Fruit fly (Drosophila melanogaster) whole organism, embryonic: ENCODE measurements around the gene yuri.

Experiments used
- ATbp ChIP-seq: fragments of 200-800 bp; sonication (Bioruptor generic); optimal IDR thresholded peaks from 2 replicates; lab custom pipeline; 2017; ENCODE audit warnings: missing biosample characterization, mild to moderate bottlenecking, missing genetic modification characterization, missing genetic modification reagents
- Adf1 ChIP-seq: fragments of 200-800 bp; sonication (Bioruptor generic); IDR thresholded peaks from 2 replicates; pipeline ENCODE4 v1.3.6; 2022; ENCODE audit warnings: missing biosample characterization, missing genetic modification characterization
- Bgb ChIP-seq: fragments of 200-800 bp; sonication (Bioruptor generic); IDR thresholded peaks from 2 replicates; pipeline ENCODE4 v1.3.6; 2022; ENCODE audit warnings: missing biosample characterization, missing genetic modification characterization; ENCODE audit not compliant: partially characterized antibody
- Bteb2 ChIP-seq: fragments of 200-800 bp; sonication (Bioruptor generic); optimal IDR thresholded peaks from 2 replicates; lab custom pipeline; 2016; ENCODE audit warnings: missing biosample characterization, missing genetic modification characterization
- CG10979 ChIP-seq: fragments of 200-800 bp; sonication (Bioruptor generic); optimal IDR thresholded peaks from 2 replicates; lab custom pipeline; 2018; ENCODE audit warnings: missing biosample characterization, mild to moderate bottlenecking, missing genetic modification characterization, moderate library complexity
- CG11696 ChIP-seq: fragments of 200-800 bp; sonication (Bioruptor generic); IDR thresholded peaks from 2 replicates; pipeline ENCODE4 v1.3.6; 2022; ENCODE audit warnings: missing biosample characterization, missing genetic modification characterization
- CG12391 ChIP-seq: fragments of 200-800 bp; sonication (Bioruptor generic); optimal IDR thresholded peaks from 3 replicates; lab custom pipeline; 2018; ENCODE audit warnings: missing biosample characterization, mild to moderate bottlenecking, missing genetic modification characterization, moderate library complexity
- CG13296 ChIP-seq: fragments of 200-800 bp; sonication (Bioruptor generic); optimal IDR thresholded peaks from 3 replicates; lab custom pipeline; 2018; ENCODE audit warnings: missing biosample characterization, mild to moderate bottlenecking, missing genetic modification characterization
- CG13775 ChIP-seq: fragments of 200-800 bp; sonication (Bioruptor generic); optimal IDR thresholded peaks from 3 replicates; lab custom pipeline; 2017; ENCODE audit warnings: missing biosample characterization, mild to moderate bottlenecking, missing genetic modification characterization
- CG15011 ChIP-seq: fragments of 200-800 bp; sonication (Bioruptor generic); optimal IDR thresholded peaks from 3 replicates; lab custom pipeline; 2018; ENCODE audit warnings: missing biosample characterization, mild to moderate bottlenecking, missing genetic modification characterization
- CG15073 ChIP-seq: fragments of 200-800 bp; sonication (Bioruptor generic); optimal IDR thresholded peaks from 2 replicates; lab custom pipeline; 2016; ENCODE audit warnings: missing biosample characterization, missing genetic modification characterization
- CG15696 ChIP-seq: fragments of 200-800 bp; sonication (Bioruptor generic); optimal IDR thresholded peaks from 2 replicates; lab custom pipeline; 2019; ENCODE audit warnings: missing biosample characterization, mild to moderate bottlenecking, missing genetic modification characterization, moderate library complexity
- CG34422 ChIP-seq: fragments of 200-800 bp; sonication (Bioruptor generic); IDR thresholded peaks from 3 replicates; pipeline ENCODE4 v1.3.6; 2022; ENCODE audit warnings: missing biosample characterization, missing genetic modification characterization
- CG6854 ChIP-seq: fragments of 200-800 bp; sonication (Bioruptor generic); optimal IDR thresholded peaks from 3 replicates; lab custom pipeline; 2017; ENCODE audit warnings: missing biosample characterization, mild to moderate bottlenecking, missing genetic modification characterization
- CG7372 ChIP-seq: fragments of 200-800 bp; sonication (Bioruptor generic); IDR thresholded peaks from 2 replicates; pipeline ENCODE4 v1.3.6; 2022; ENCODE audit warnings: missing biosample characterization, missing genetic modification characterization
- CG7987 ChIP-seq: fragments of 200-800 bp; sonication (Bioruptor generic); optimal IDR thresholded peaks from 2 replicates; lab custom pipeline; 2018; ENCODE audit warnings: missing biosample characterization, mild to moderate bottlenecking, missing genetic modification characterization, moderate library complexity
- CG9727 ChIP-seq: fragments of 200-800 bp; sonication (Bioruptor generic); optimal IDR thresholded peaks from 3 replicates; lab custom pipeline; 2017; ENCODE audit warnings: missing biosample characterization, mild to moderate bottlenecking, missing genetic modification characterization
- Ets65A ChIP-seq: fragments of 200-800 bp; sonication (Bioruptor generic); peaks from one replicate; lab custom pipeline; 2016; ENCODE audit warnings: missing biosample characterization, missing genetic modification characterization
- Ets97D ChIP-seq: fragments of 200-800 bp; sonication (Bioruptor generic); optimal IDR thresholded peaks from 3 replicates; lab custom pipeline; 2016; ENCODE audit warnings: missing biosample characterization, missing genetic modification characterization
- MTF-1 ChIP-seq: fragments of 200-800 bp; sonication (Bioruptor generic); optimal IDR thresholded peaks from 2 replicates; lab custom pipeline; 2018; ENCODE audit warnings: missing biosample characterization, mild to moderate bottlenecking, missing genetic modification characterization, borderline replicate concordance
- Max ChIP-seq: fragments of 200-800 bp; sonication (Bioruptor generic); optimal IDR thresholded peaks from 2 replicates; lab custom pipeline; 2016; ENCODE audit warnings: missing biosample characterization, mild to moderate bottlenecking, missing genetic modification characterization
- Oaz ChIP-seq: fragments of 200-800 bp; sonication (Bioruptor generic); IDR thresholded peaks from 2 replicates; pipeline ENCODE4 v1.3.6; 2022; ENCODE audit warnings: missing biosample characterization, missing genetic modification characterization
- Rfx ChIP-seq: fragments of 200-800 bp; sonication (Bioruptor generic); IDR thresholded peaks from 2 replicates; pipeline ENCODE4 v1.3.6; 2022; ENCODE audit warnings: missing biosample characterization, missing genetic modification characterization
- Ssrp ChIP-seq: fragments of 200-800 bp; sonication (Bioruptor generic); optimal IDR thresholded peaks from 2 replicates; lab custom pipeline; 2018; ENCODE audit warnings: missing biosample characterization, mild to moderate bottlenecking, missing genetic modification characterization, moderate library complexity
- bbx ChIP-seq: fragments of 200-800 bp; sonication (Bioruptor generic); IDR thresholded peaks from 2 replicates; pipeline ENCODE4 v1.3.6; 2022; ENCODE audit warnings: missing biosample characterization, missing genetic modification characterization; ENCODE audit not compliant: partially characterized antibody
- bowl ChIP-seq: fragments of 200-800 bp; sonication (Bioruptor generic); IDR thresholded peaks from 2 replicates; pipeline ENCODE4 v1.3.6; 2022; ENCODE audit warnings: missing biosample characterization, missing genetic modification characterization
- bsh ChIP-seq, 2 experiments: fragments of 200-800 bp; sonication (Bioruptor generic); optimal IDR thresholded peaks; 2 replicates each; lab custom pipeline; 2017 to 2018; ENCODE audit warnings: mild to moderate bottlenecking in 2 of 2, missing biosample characterization in 2 of 2, missing genetic modification characterization in 2 of 2, moderate library complexity in 1 of 2
- cg ChIP-seq: fragments of 200-800 bp; sonication (Bioruptor generic); optimal IDR thresholded peaks from 3 replicates; lab custom pipeline; 2019; ENCODE audit warnings: missing biosample characterization, mild to moderate bottlenecking, missing genetic modification characterization, moderate library complexity
- dmrt99B ChIP-seq: fragments of 200-800 bp; sonication (Bioruptor generic); optimal IDR thresholded peaks from 2 replicates; lab custom pipeline; 2018; ENCODE audit warnings: missing biosample characterization, mild to moderate bottlenecking, missing genetic modification characterization, moderate library complexity
- exex ChIP-seq: fragments of 200-800 bp; sonication (Bioruptor generic); optimal IDR thresholded peaks from 4 replicates; lab custom pipeline; 2018; ENCODE audit warnings: missing biosample characterization, mild to moderate bottlenecking, missing genetic modification characterization, moderate library complexity
- gcm ChIP-seq: fragments of 200-800 bp; sonication (Bioruptor generic); optimal IDR thresholded peaks from 2 replicates; lab custom pipeline; 2019; ENCODE audit warnings: missing biosample characterization, mild to moderate bottlenecking, missing genetic modification characterization, moderate library complexity
- grn ChIP-seq: fragments of 200-800 bp; sonication (Bioruptor generic); optimal IDR thresholded peaks from 3 replicates; lab custom pipeline; 2017; ENCODE audit warnings: missing biosample characterization, missing genetic modification characterization
- insv ChIP-seq, 2 experiments: fragments of 200-800 bp; sonication (Bioruptor generic); optimal IDR thresholded peaks; 3 replicates each; lab custom pipeline; 2016 to 2018; ENCODE audit warnings: missing biosample characterization in 2 of 2, missing genetic modification characterization in 2 of 2
- kah ChIP-seq: fragments of 200-800 bp; sonication (Bioruptor generic); optimal IDR thresholded peaks from 2 replicates; lab custom pipeline; 2018; ENCODE audit warnings: missing biosample characterization, mild to moderate bottlenecking, missing genetic modification characterization
- lab ChIP-seq: fragments of 200-800 bp; sonication (Bioruptor generic); optimal IDR thresholded peaks from 3 replicates; lab custom pipeline; 2017; ENCODE audit warnings: missing biosample characterization, missing genetic modification characterization, mild to moderate bottlenecking, moderate library complexity, missing genetic modification reagents
- maf-S ChIP-seq: fragments of 200-800 bp; sonication (Bioruptor generic); optimal IDR thresholded peaks from 2 replicates; lab custom pipeline; 2016; ENCODE audit warnings: missing biosample characterization, missing genetic modification characterization
- odd ChIP-seq: fragments of 200-800 bp; sonication (Bioruptor generic); optimal IDR thresholded peaks from 2 replicates; lab custom pipeline; 2017; ENCODE audit warnings: missing biosample characterization, mild to moderate bottlenecking, missing genetic modification characterization
- p53 ChIP-seq: fragments of 200-800 bp; sonication (Bioruptor generic); optimal IDR thresholded peaks from 2 replicates; lab custom pipeline; 2016; ENCODE audit warnings: missing biosample characterization, missing genetic modification characterization
- pan ChIP-seq, 4 experiments: fragments of >200 bp in 3 of 4; fragments of 200-800 bp in 1 of 4; sonication (Bioruptor generic) in 1 of 4; optimal IDR thresholded peaks in 3 of 4; IDR thresholded peaks in 1 of 4; 2 replicates each; pipeline versions ENCODE4 v1.3.6 to Lab custom; 2017 to 2022; ENCODE audit warnings: missing biosample characterization in 2 of 4, missing genetic modification characterization in 2 of 4, mixed read lengths in 1 of 4
- pho ChIP-seq: fragments of 200-800 bp; sonication (Bioruptor generic); optimal IDR thresholded peaks from 2 replicates; lab custom pipeline; 2016; ENCODE audit warnings: missing biosample characterization, missing genetic modification characterization
- sens ChIP-seq: fragments of 200-800 bp; sonication (Bioruptor generic); peaks from one replicate; lab custom pipeline; 2016; ENCODE audit warnings: missing biosample characterization, missing genetic modification characterization
- seq ChIP-seq: fragments of 200-800 bp; sonication (Bioruptor generic); IDR thresholded peaks from 2 replicates; pipeline ENCODE4 v1.3.6; 2022; ENCODE audit warnings: missing biosample characterization, missing genetic modification characterization
- sna ChIP-seq: fragments of 200-800 bp; sonication (Bioruptor generic); IDR thresholded peaks from 2 replicates; pipeline ENCODE4 v1.3.6; 2022; ENCODE audit warnings: missing biosample characterization, missing genetic modification characterization; ENCODE audit not compliant: partially characterized antibody
- sob ChIP-seq: fragments of 200-800 bp; sonication (Bioruptor generic); IDR thresholded peaks from 2 replicates; pipeline ENCODE4 v1.3.6; 2022; ENCODE audit warnings: missing biosample characterization, missing genetic modification characterization
- stc ChIP-seq: fragments of 200-800 bp; sonication (Bioruptor generic); IDR thresholded peaks from 2 replicates; pipeline ENCODE4 v1.3.6; 2022; ENCODE audit warnings: missing biosample characterization, missing genetic modification characterization
- tx ChIP-seq: fragments of 200-800 bp; sonication (Bioruptor generic); optimal IDR thresholded peaks from 2 replicates; lab custom pipeline; 2016; ENCODE audit warnings: missing biosample characterization, missing genetic modification characterization
- unc-4 ChIP-seq: fragments of 200-800 bp; sonication (Bioruptor generic); IDR thresholded peaks from 2 replicates; pipeline ENCODE4 v1.3.6; 2022; ENCODE audit warnings: missing biosample characterization, missing genetic modification characterization; ENCODE audit not compliant: partially characterized antibody
- zfh1 ChIP-seq: fragments of 200-800 bp; sonication (Bioruptor generic); IDR thresholded peaks from 3 replicates; pipeline ENCODE4 v1.3.6; 2022; ENCODE audit warnings: missing biosample characterization, missing genetic modification characterization

Gene yuri

DNA sequence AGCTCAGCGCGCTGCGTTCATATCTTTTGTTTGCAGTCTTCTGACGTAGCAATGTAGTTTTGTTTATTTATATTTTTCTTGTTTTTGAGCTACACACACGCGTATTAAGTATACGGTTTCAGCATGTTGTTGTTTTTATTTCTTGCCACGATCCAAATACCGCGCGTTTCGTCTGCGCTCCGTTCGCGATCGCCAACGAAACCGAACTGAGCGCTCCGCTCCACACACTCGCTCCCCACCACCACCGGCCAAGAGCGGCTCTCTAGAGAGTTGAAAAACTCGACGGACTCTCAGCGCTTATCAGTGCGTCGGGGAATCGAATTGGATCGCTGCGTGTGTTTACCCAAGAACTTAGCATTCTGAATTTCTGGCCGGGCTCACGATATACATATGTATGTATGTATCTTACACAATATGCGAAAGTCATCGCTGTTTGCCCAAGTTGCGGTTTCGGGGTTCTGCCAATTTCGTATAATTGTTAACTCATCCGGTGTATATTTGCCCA lies at the start of gene yuri (continued):
- TF ChIP-seq exex (tag; lab: Kevin White, UChicago), result peak; percentile 30
- peak; percentile 71; the same call in 1 of the 2 replicates for TF ChIP-seq bowl
- 0 out of 3 replicates have a peak, but pooled peaks have one; percentile 28 for TF ChIP-seq zfh1 (GFP tag; lab: Robert Waterston, UW)
- TF ChIP-seq CG15696 (tag; lab: Kevin White, UChicago), result peak; percentile 8
- TF ChIP-seq pho (GFP tag; lab: Kevin White, UChicago), result peak; percentile 20
- peak; percentile 54 for TF ChIP-seq gcm (GFP tag; lab: Kevin White, UChicago)
- TF ChIP-seq CG15073 (GFP tag; lab: Kevin White, UChicago), result no peak
- peak; percentile 66 for TF ChIP-seq kah (GFP tag; lab: Kevin White, UChicago)
- no peak for TF ChIP-seq pan (optimal IDR thresholded peaks at IDR 0.05; lab: Kevin White, UChicago)
- peak in 1 of 2 experiments; percentile 42 for TF ChIP-seq pan (GFP tag; optimal IDR thresholded peaks at IDR 0.05 in 1 of 2, IDR thresholded peaks at IDR 0.05 in 1 of 2)
- peak; percentile 50 for TF ChIP-seq grn (GFP tag; lab: Kevin White, UChicago)
- TF ChIP-seq sens (GFP tag; lab: Kevin White, UChicago), result peak; percentile 90
- TF ChIP-seq CG34422, result peak; percentile 73; the same call in 1 of the 3 replicates
- TF ChIP-seq CG9727 (GFP tag; lab: Kevin White, UChicago), result peak; percentile 36
- peak; percentile 45 for TF ChIP-seq ATbp
- TF ChIP-seq CG6854, result peak; percentile 43
- peak in 1 of 2 experiments; percentile 87 for TF ChIP-seq insv (GFP tag; optimal IDR thresholded peaks at IDR 0.05; lab: Kevin White, UChicago)
- peak; percentile 70 for TF ChIP-seq Ets65A (GFP tag; lab: Kevin White, UChicago)
- TF ChIP-seq CG13775 (GFP tag; lab: Kevin White, UChicago), result peak; percentile 5
- TF ChIP-seq MTF-1 (GFP tag; lab: Kevin White, UChicago), result peak; percentile 77
- peak; percentile 10 for TF ChIP-seq CG12391
- peak; percentile 47; the same call in 1 of the 2 replicates for TF ChIP-seq Rfx (GFP tag; lab: Robert Waterston, UW)
- peak; percentile 11 for TF ChIP-seq Ets97D (GFP tag; lab: Kevin White, UChicago)
- TF ChIP-seq bsh (GFP tag; optimal IDR thresholded peaks at IDR 0.05; lab: Kevin White, UChicago), result peak; percentile 37 to 82
- TF ChIP-seq Adf1 (GFP tag; lab: Robert Waterston, UW), result peak; percentile 63; the same call in 1 of the 2 replicates
- TF ChIP-seq CG7372 (GFP tag; lab: Robert Waterston, UW), result peak; percentile 67
- TF ChIP-seq cg, result peak; percentile 61
- peak; percentile 26 for TF ChIP-seq CG10979 (tag; lab: Kevin White, UChicago)
- peak; percentile 37; the same call in 1 of the 2 replicates for TF ChIP-seq Bgb
- peak; percentile 40 for TF ChIP-seq Max
- TF ChIP-seq Bteb2 (GFP tag; lab: Kevin White, UChicago), result peak; percentile 19
- TF ChIP-seq CG15011 (GFP tag; lab: Kevin White, UChicago), result peak; percentile 6
- TF ChIP-seq sob, result peak; percentile 77; the same call in 1 of the 2 replicates
- TF ChIP-seq Ssrp (tag; lab: Kevin White, UChicago), result no peak
- peak; percentile 71 for TF ChIP-seq lab (GFP tag; lab: Kevin White, UChicago)
- TF ChIP-seq CG13296, result peak; percentile 63
- peak; percentile 31; the same call in 1 of the 2 replicates for TF ChIP-seq stc (GFP tag; lab: Robert Waterston, UW)
- no peak for TF ChIP-seq p53 (GFP tag; lab: Kevin White, UChicago)
- TF ChIP-seq tx (GFP tag; lab: Kevin White, UChicago), result no peak
- TF ChIP-seq bbx (GFP tag; lab: Robert Waterston, UW), result peak; percentile 72
- 0 out of 2 replicates have a peak, but pooled peaks have one; percentile 38 for TF ChIP-seq CG11696 (GFP tag; lab: Robert Waterston, UW)
- peak; percentile 60; the same call in 1 of the 2 replicates for TF ChIP-seq seq
- no peak for TF ChIP-seq dmrt99B (tag; lab: Kevin White, UChicago)
- TF ChIP-seq unc-4 (GFP tag; lab: Robert Waterston, UW), result peak; percentile 54
- TF ChIP-seq Oaz (GFP tag; lab: Robert Waterston, UW), result no peak
- TF ChIP-seq sna (GFP tag; lab: Robert Waterston, UW), result peak; percentile 53; the same call in 1 of the 2 replicates
- peak; percentile 46 for TF ChIP-seq CG7987
- peak; percentile 48 for TF ChIP-seq odd (GFP tag; lab: Kevin White, UChicago)
- TF ChIP-seq maf-S, result no peak
